Worm (Caenorhabditis elegans) whole organism, young adult: ENCODE data around the gene hpo-8.

Experiments used
- Y56A3A.18 ChIP-seq: fragments of 200-800 bp; sonication (Bioruptor generic); IDR thresholded peaks from 2 replicates; pipeline ENCODE4 v1.3.6; 2022; ENCODE audit warnings: missing genetic modification reagents, missing genetic modification characterization, missing compliant biosample characterization
- cebp-2 ChIP-seq: fragments of 200-800 bp; sonication (Bioruptor generic); IDR thresholded peaks from 2 replicates; pipeline ENCODE4 v1.3.6; 2022; ENCODE audit warnings: missing genetic modification characterization, missing compliant biosample characterization
- lin-35 ChIP-seq, 3 experiments: fragments of 150-350 bp in 2 of 3; sonication (generic microtip) in 1 of 3; optimal IDR thresholded peaks; 2 replicates each; lab custom pipeline; 2014 to 2018; ENCODE audit warnings: missing biosample characterization in 3 of 3, missing genetic modification characterization in 3 of 3, missing genetic modification reagents in 3 of 3
- madf-10 ChIP-seq: sonication (generic microtip); optimal IDR thresholded peaks from 2 replicates; lab custom pipeline; 2016; ENCODE audit warnings: mild to moderate bottlenecking, missing genetic modification characterization, missing compliant biosample characterization
- snpc-4 ChIP-seq, 5 experiments: fragments of 150-350 bp in 1 of 5; sonication (generic microtip) in 4 of 5; optimal IDR thresholded peaks; 2 replicates each; lab custom pipeline; 2014 to 2018; ENCODE audit warnings: missing genetic modification characterization in 5 of 5, missing biosample characterization in 3 of 5, antibody characterized with exemption in 2 of 5, mild to moderate bottlenecking in 2 of 5, missing compliant biosample characterization in 2 of 5, missing genotype in 2 of 5, moderate library complexity in 2 of 5, missing genetic modification reagents in 1 of 5

ce11 chrV:6839008-6839407 is at the start of gene hpo-8:
- TF ChIP-seq snpc-4 (GFP tag; optimal IDR thresholded peaks at IDR 0.05; lab: Kevin White, UChicago) (no peak), snpc-4 (tag; optimal IDR thresholded peaks at IDR 0.05; lab: Kevin White, UChicago) (no peak), Y56A3A.18 (GFP tag; lab: Robert Waterston, UW) (no peak), madf-10 (tag; lab: Kevin White, UChicago) (no peak), cebp-2 (GFP tag; lab: Robert Waterston, UW) (no peak), lin-35 (GFP tag; optimal IDR thresholded peaks at IDR 0.05; lab: Kevin White, UChicago) (no peak)
